Worm (Caenorhabditis elegans): Measurements from ENCODE around the gene sfxn-1.3.

sfxn-1.3 gene

DNA sequence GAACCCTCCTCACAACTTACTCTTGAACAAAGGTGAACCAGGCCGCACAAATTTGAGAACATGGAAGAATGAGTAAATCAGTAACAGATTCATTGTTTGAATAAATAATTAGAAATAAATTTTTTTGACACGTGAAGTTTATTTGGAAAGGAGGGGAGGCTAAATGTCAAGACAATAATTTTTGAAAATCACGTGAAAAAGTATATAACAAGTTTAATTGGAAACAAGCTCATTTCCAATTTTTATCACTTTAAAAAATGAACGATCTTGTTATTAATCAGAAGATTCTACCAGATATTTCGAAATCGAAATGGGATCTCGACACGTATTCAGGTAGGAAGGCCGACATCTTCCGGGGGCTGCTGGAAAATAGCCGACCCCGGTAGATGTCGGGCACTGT is at the start of gene sfxn-1.3, which contains the start of gene irld-57:
Gene sfxn-1.3 (plus strand): TSS at position 232 of the 400 bp plus-strand sequence.
Gene irld-57 (minus strand): TSS at position 101 of the 400 bp plus-strand sequence.
- TF ChIP-seq mep-1 (tag; optimal IDR thresholded peaks at IDR 0.05) (no peak), lin-38 (GFP tag; IDR thresholded peaks at IDR 0.05) (no peak)

DNA sequence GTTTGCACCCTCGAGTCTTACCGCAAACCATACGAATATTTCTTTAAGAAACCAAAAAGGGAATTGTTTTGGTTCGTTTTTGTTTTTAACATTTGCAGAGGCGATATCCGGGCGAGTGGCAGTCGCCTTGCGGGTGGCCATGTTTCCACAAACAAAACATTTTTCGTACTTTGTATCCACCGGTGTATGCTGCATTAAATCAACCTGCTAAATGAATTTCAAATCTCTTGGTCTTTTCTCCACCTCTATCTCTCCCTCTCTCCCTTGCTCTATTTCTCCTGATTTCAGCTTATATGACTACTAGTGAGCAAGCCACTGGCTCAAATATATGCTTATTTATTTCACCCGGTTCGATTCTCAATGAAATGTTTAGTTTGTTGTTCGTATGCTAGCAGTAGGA is 49.4 kb upstream of the sfxn-1.3 start, which contains the start of gene nhr-52:
Gene nhr-52 (plus strand): TSS at position 301 of the 400 bp plus-strand sequence.
- TF ChIP-seq nhr-237 (tag; optimal IDR thresholded peaks at IDR 0.05) (no peak), F37D6.2 (tag; optimal IDR thresholded peaks at IDR 0.05) (no peak), T20F7.1 (GFP tag; optimal IDR thresholded peaks at IDR 0.05) (no peak), madf-5 (GFP tag; IDR thresholded peaks at IDR 0.05) (no peak), mdl-1 (tag; optimal IDR thresholded peaks at IDR 0.05) (no peak), fkh-10 (GFP tag; optimal IDR thresholded peaks at IDR 0.05) (no peak), tag-97 (GFP tag; IDR thresholded peaks at IDR 0.05) (no peak), ZK337.2 (GFP tag; IDR thresholded peaks at IDR 0.05) (no peak), daf-19 (GFP tag; conservative IDR thresholded peaks at IDR 0.05) (no peak), dve-1 (tag; optimal IDR thresholded peaks at IDR 0.05; ENCODE audit: insufficient read depth) (no peak), egl-27 (tag; optimal IDR thresholded peaks at IDR 0.05) (no peak), ctbp-1 (GFP tag; IDR thresholded peaks at IDR 0.05) (no peak), daf-16 (GFP tag; optimal IDR thresholded peaks at IDR 0.05) (no peak), daf-16 (tag; optimal IDR thresholded peaks at IDR 0.05) (no peak), aly-2 (tag; optimal IDR thresholded peaks at IDR 0.05) (no peak), aha-1 (tag) (no peak), Y105C5A.15 (GFP tag; IDR thresholded peaks at IDR 0.05) (no peak)

DNA sequence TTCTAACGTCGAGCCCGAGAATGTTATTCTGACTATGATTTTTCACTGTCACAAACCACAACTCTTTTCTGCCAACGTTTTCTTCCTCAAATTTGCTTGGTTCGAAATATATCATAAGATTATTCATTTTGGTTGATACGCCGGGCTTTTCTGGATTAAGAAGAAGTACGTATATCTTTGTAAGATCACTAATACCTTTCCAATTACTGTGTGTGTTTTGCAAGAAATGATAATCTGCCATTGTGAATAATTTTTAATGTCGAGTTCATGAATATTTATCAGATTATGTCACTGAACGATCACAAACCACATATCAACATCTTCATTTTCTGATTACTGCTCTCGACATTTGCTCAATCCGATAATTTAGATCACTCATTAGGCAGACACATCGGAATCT is 41.0 kb upstream of the sfxn-1.3 start, which contains the start of gene nhr-196:
Gene nhr-196 (plus strand): TSS at position 118 of the 400 bp plus-strand sequence.
- TF ChIP-seq lin-38 (GFP tag; IDR thresholded peaks at IDR 0.05), result no peak
- no peak for TF ChIP-seq mxl-3 (GFP tag; optimal IDR thresholded peaks at IDR 0.05)
- TF ChIP-seq Y75B8A.6 (GFP tag; IDR thresholded peaks at IDR 0.05), result no peak
- no peak for TF ChIP-seq pha-4 (GFP tag; IDR thresholded peaks at IDR 0.05)
- no peak for TF ChIP-seq pha-4 (tag; optimal IDR thresholded peaks at IDR 0.05)
- no peak for TF ChIP-seq Y48G9A.11 (GFP tag; IDR thresholded peaks at IDR 0.05)
- no peak for TF ChIP-seq daf-16 (GFP tag; optimal IDR thresholded peaks at IDR 0.05)
- no peak for TF ChIP-seq daf-16 (tag; optimal IDR thresholded peaks at IDR 0.05)
- no peak for TF ChIP-seq nhr-76 (tag; optimal IDR thresholded peaks at IDR 0.05)
- TF ChIP-seq ztf-11 (tag; optimal IDR thresholded peaks at IDR 0.05), result no peak
- TF ChIP-seq nhr-102 (tag; optimal IDR thresholded peaks at IDR 0.05), result no peak
- no peak for TF ChIP-seq ceh-44 (GFP tag; IDR thresholded peaks at IDR 0.05)
- no peak for TF ChIP-seq hmg-1.1 (GFP tag; IDR thresholded peaks at IDR 0.05)
- no peak for TF ChIP-seq mes-2 (tag; optimal IDR thresholded peaks at IDR 0.05; ENCODE audit: poor library complexity, severe bottlenecking)
- no peak for TF ChIP-seq sdz-12 (GFP tag; optimal IDR thresholded peaks at IDR 0.05)
- TF ChIP-seq attf-4 (tag; optimal IDR thresholded peaks at IDR 0.05), result no peak
- no peak for TF ChIP-seq dve-1 (tag; optimal IDR thresholded peaks at IDR 0.05; ENCODE audit: insufficient read depth)
- TF ChIP-seq rbr-2 (tag; optimal IDR thresholded peaks at IDR 0.05), result no peak
- TF ChIP-seq nhr-6 (tag; optimal IDR thresholded peaks at IDR 0.05), result no peak
- no peak for TF ChIP-seq ctbp-1 (GFP tag; IDR thresholded peaks at IDR 0.05)
- no peak for TF ChIP-seq snpc-4 (tag; optimal IDR thresholded peaks at IDR 0.05)
- no peak for TF ChIP-seq nhr-10 (tag; optimal IDR thresholded peaks at IDR 0.05)

DNA sequence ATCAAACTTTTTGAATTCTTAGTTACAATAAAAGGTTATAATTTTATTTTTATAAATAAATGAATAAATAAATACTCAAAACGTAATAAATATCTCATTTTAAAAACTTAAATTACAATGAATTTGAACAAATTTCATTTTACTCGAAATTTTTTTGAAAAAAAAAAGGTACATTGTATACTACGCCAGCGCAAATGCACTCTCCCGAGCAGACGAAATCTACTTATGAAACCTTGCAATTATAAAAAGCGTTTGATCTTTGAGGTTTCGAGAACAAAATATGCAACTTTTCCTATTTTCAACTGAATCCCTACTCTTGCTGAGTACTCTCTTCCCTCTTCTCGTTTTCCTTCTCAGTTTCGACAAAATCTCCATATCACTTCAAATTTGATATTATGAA is 39.0 kb upstream of the sfxn-1.3 start, which contains the start of gene nhr-197:
Gene nhr-197 (plus strand): TSS at position 301 of the 400 bp plus-strand sequence.
- peak in 1 of 2 experiments; percentile 57 for TF ChIP-seq unc-62 (GFP tag; optimal IDR thresholded peaks at IDR 0.05 in 1 of 2)
- no peak for TF ChIP-seq unc-62 (tag; optimal IDR thresholded peaks at IDR 0.05)
- TF ChIP-seq fkh-10 (GFP tag; optimal IDR thresholded peaks at IDR 0.05), result no peak
